Worm (Caenorhabditis elegans) whole organism, L3 larva: ENCODE measurements around the gene nhr-122.

ENCODE experiments used
- R02D3.7 ChIP-seq: fragments of 150-350 bp; optimal IDR thresholded peaks from 2 replicates; lab custom pipeline; 2014; ENCODE audit warnings: missing biosample characterization, missing genetic modification characterization
- ama-1 ChIP-seq: fragments of 150-350 bp; optimal IDR thresholded peaks from 2 replicates; lab custom pipeline; 2018
- ceh-16 ChIP-seq: sonication (generic microtip); optimal IDR thresholded peaks from 2 replicates; lab custom pipeline; 2017; ENCODE audit warnings: missing biosample characterization, missing genetic modification characterization
- ceh-28 ChIP-seq: fragments of 150-350 bp; optimal IDR thresholded peaks from 2 replicates; lab custom pipeline; 2014; ENCODE audit warnings: missing biosample characterization, missing genetic modification reagents, missing genetic modification characterization
- ceh-82 ChIP-seq: fragments of 150-350 bp; optimal IDR thresholded peaks from 2 replicates; lab custom pipeline; 2014; ENCODE audit warnings: missing biosample characterization, missing genetic modification characterization
- daf-12 ChIP-seq: fragments of 150-350 bp; optimal IDR thresholded peaks from 2 replicates; lab custom pipeline; 2014; ENCODE audit warnings: missing biosample characterization, missing genetic modification reagents, missing genetic modification characterization
- egl-27 ChIP-seq: sonication (generic microtip); optimal IDR thresholded peaks from 4 replicates; lab custom pipeline; 2017; ENCODE audit warnings: missing biosample characterization, missing genetic modification reagents, missing genetic modification characterization
- egl-5 ChIP-seq: fragments of 150-350 bp; optimal IDR thresholded peaks from 2 replicates; lab custom pipeline; 2017; ENCODE audit warnings: missing biosample characterization, missing genetic modification reagents, missing genetic modification characterization, inconsistent platforms
- elt-1 ChIP-seq: fragments of 150-350 bp; optimal IDR thresholded peaks from 2 replicates; lab custom pipeline; 2014; ENCODE audit warnings: missing biosample characterization, missing genetic modification characterization
- elt-2 ChIP-seq: sonication (generic microtip); optimal IDR thresholded peaks from 2 replicates; lab custom pipeline; 2016; ENCODE audit warnings: missing genetic modification reagents, mild to moderate bottlenecking, missing genetic modification characterization, missing compliant biosample characterization
- eor-1 ChIP-seq, 2 experiments: fragments of 150-350 bp; optimal IDR thresholded peaks; 2 replicates each; lab custom pipeline; 2014 to 2018; ENCODE audit warnings: missing biosample characterization in 2 of 2, missing genetic modification characterization in 2 of 2
- fkh-10 ChIP-seq: sonication (generic microtip); optimal IDR thresholded peaks from 2 replicates; lab custom pipeline; 2017; ENCODE audit warnings: missing biosample characterization, missing genetic modification reagents, missing genetic modification characterization
- fkh-2 ChIP-seq: fragments of 150-350 bp; optimal IDR thresholded peaks from 2 replicates; lab custom pipeline; 2014; ENCODE audit warnings: missing biosample characterization, missing genetic modification reagents, missing genetic modification characterization
- hmg-11 ChIP-seq: sonication (generic microtip); optimal IDR thresholded peaks from 2 replicates; lab custom pipeline; 2016; ENCODE audit warnings: missing genetic modification characterization, missing compliant biosample characterization
- jun-1 ChIP-seq: fragments of 150-350 bp; optimal IDR thresholded peaks from 2 replicates; lab custom pipeline; 2014; ENCODE audit warnings: missing biosample characterization, missing genetic modification reagents, missing genetic modification characterization
- lin-15B ChIP-seq: fragments of 150-350 bp; optimal IDR thresholded peaks from 2 replicates; lab custom pipeline; 2014; ENCODE audit warnings: missing biosample characterization, missing genetic modification characterization
- lin-39 ChIP-seq: fragments of 150-350 bp; optimal IDR thresholded peaks from 2 replicates; lab custom pipeline; 2018; ENCODE audit warnings: missing biosample characterization, missing genetic modification reagents, missing genetic modification characterization
- lsy-12 ChIP-seq: sonication (generic microtip); optimal IDR thresholded peaks from 2 replicates; lab custom pipeline; 2016; ENCODE audit warnings: mild to moderate bottlenecking, missing genetic modification characterization, missing compliant biosample characterization
- mdl-1 ChIP-seq: fragments of 150-350 bp; optimal IDR thresholded peaks from 2 replicates; lab custom pipeline; 2014; ENCODE audit warnings: missing biosample characterization, missing genetic modification characterization
- nfya-1 ChIP-seq: sonication (generic microtip); optimal IDR thresholded peaks from 2 replicates; lab custom pipeline; 2017; ENCODE audit warnings: missing genetic modification characterization, mild to moderate bottlenecking, missing compliant biosample characterization, antibody characterized with exemption, moderate library complexity; ENCODE audit not compliant: insufficient read depth
- nhr-12 ChIP-seq: fragments of 150-350 bp; optimal IDR thresholded peaks from 2 replicates; lab custom pipeline; 2014; ENCODE audit warnings: missing biosample characterization, missing genetic modification characterization
- nhr-23 ChIP-seq: fragments of 150-350 bp; optimal IDR thresholded peaks from 2 replicates; lab custom pipeline; 2014; ENCODE audit warnings: missing biosample characterization, missing genetic modification reagents, missing genetic modification characterization
- nhr-25 ChIP-seq: sonication (generic microtip); optimal IDR thresholded peaks from 2 replicates; lab custom pipeline; 2017; ENCODE audit warnings: missing biosample characterization, missing genetic modification characterization
- nhr-28 ChIP-seq: fragments of 150-350 bp; optimal IDR thresholded peaks from 2 replicates; lab custom pipeline; 2014; ENCODE audit warnings: missing biosample characterization, missing genetic modification characterization
- nhr-67 ChIP-seq: fragments of 150-350 bp; optimal IDR thresholded peaks from 2 replicates; lab custom pipeline; 2014; ENCODE audit warnings: missing biosample characterization, missing genetic modification characterization
- nhr-76 ChIP-seq: fragments of 150-350 bp; sonication (generic microtip); optimal IDR thresholded peaks from 5 replicates; lab custom pipeline; 2014; ENCODE audit warnings: missing biosample characterization, missing genetic modification characterization
- pha-4 ChIP-seq: fragments of 150-350 bp; optimal IDR thresholded peaks from 2 replicates; lab custom pipeline; 2014; ENCODE audit warnings: missing biosample characterization, missing genetic modification reagents, missing genetic modification characterization
- skn-1 ChIP-seq: fragments of 150-350 bp; optimal IDR thresholded peaks from 2 replicates; lab custom pipeline; 2014; ENCODE audit warnings: missing biosample characterization, missing genetic modification characterization
- snpc-4 ChIP-seq: fragments of 150-350 bp; optimal IDR thresholded peaks from 2 replicates; lab custom pipeline; 2014; ENCODE audit warnings: missing biosample characterization, missing genetic modification characterization
- tbx-2 ChIP-seq: sonication (generic microtip); optimal IDR thresholded peaks from 2 replicates; lab custom pipeline; 2016; ENCODE audit warnings: mild to moderate bottlenecking, missing genetic modification characterization, missing compliant biosample characterization
- unc-39 ChIP-seq: sonication (generic microtip); optimal IDR thresholded peaks from 4 replicates; lab custom pipeline; 2017; ENCODE audit warnings: missing biosample characterization, missing genetic modification characterization
- unc-62 ChIP-seq: fragments of 150-350 bp; sonication (generic microtip); optimal IDR thresholded peaks from 4 replicates; lab custom pipeline; 2014; ENCODE audit warnings: missing biosample characterization, missing genetic modification reagents, missing genetic modification characterization
- zag-1 ChIP-seq: fragments of 150-350 bp; optimal IDR thresholded peaks from 2 replicates; lab custom pipeline; 2014; ENCODE audit warnings: missing biosample characterization, missing genetic modification characterization
- ztf-11 ChIP-seq: fragments of 150-350 bp; optimal IDR thresholded peaks from 2 replicates; lab custom pipeline; 2014; ENCODE audit warnings: missing biosample characterization, missing genetic modification characterization

The nhr-122 gene

DNA sequence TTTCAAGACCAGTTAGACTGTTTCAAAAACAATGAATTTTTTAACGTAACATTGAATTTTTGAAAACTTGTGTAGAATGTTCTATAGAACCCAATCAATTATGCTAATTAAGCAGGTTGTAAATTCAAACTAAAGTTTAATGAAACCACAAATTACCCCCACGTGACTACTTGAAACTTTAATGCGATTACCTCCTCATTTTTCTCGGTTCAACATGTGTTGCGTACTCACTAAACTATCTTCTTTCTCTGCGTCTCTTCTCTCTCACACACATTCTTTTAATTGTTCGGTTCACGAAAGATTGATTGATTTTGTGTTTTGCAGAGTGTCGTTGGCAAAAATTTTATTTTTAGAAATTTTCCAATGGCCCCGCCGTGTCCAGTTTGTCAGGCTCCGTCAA is 10.0 kb downstream of the nhr-122 start, which contains the start of gene nhr-87:
nhr-87 (plus strand) TSS at position 318 of the 400 bp plus-strand sequence.
- TF ChIP-seq lin-15B (no peak), elt-2 (tag; lab: Kevin White, UChicago) (peak; percentile 1), daf-12 (no peak), lin-39 (tag; lab: Kevin White, UChicago) (peak; percentile 9), eor-1 (tag; optimal IDR thresholded peaks at IDR 0.05; lab: Kevin White, UChicago) (no peak), nhr-23 (peak; percentile 14), ceh-82 (tag; lab: Kevin White, UChicago) (no peak), lsy-12 (tag; lab: Kevin White, UChicago) (no peak), ceh-16 (tag; lab: Kevin White, UChicago) (no peak), mdl-1 (tag; lab: Kevin White, UChicago) (no peak), nhr-25 (tag; lab: Kevin White, UChicago) (peak; percentile 48), nfya-1 (peak; percentile 16)

DNA sequence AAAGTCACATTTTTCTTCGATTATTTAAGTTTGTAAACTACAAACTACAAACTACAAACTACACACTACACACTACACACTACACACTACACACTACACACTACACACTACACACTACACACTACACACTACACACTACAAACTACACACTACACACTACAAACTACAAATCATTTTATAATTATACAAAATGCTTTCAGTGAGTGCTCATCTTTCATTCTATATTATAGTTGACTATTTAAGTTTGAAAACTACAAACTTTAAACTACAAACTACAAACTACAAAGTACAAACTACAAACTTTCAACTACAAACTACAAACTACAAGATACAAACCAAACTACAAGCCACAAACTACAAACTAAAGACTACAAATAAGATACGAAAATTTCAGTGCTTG is 10.8 kb downstream of the nhr-122 start:
- TF ChIP-seq mdl-1 (tag; lab: Kevin White, UChicago): no peak
- TF ChIP-seq nhr-67 (tag; lab: Kevin White, UChicago): no peak
- no peak for TF ChIP-seq lin-15B

DNA sequence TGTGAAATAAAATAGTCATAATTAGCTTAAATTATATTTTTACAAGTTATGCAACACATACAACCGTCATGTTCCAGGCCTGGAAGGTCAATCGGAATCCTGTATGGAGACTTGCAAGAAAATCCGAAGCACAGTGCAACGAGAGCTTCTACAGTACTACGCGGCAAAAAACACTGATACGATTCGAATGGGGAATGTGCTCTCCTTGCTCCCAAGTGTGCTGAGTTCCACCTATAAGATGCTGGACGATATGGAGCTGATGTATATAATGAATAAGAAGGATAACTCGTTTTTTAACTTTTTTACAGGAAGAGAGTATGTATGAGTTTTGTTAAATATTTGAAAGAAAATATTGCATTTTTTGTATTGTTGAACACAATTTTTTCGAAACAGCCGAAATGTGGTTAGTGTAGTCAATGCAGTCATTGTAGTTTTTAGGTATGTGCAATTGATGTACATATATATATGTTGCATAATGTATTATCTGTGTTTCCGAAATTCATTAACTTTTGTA is 12.7 kb downstream of the nhr-122 start, which contains the start of gene nhr-146:
nhr-146 (plus strand) TSS at position 464 of the 514 bp plus-strand sequence.
- no peak for TF ChIP-seq ama-1
- TF ChIP-seq ceh-82 (tag; lab: Kevin White, UChicago): no peak
- TF ChIP-seq lsy-12 (tag; lab: Kevin White, UChicago): no peak
- TF ChIP-seq pha-4: no peak
- no peak for TF ChIP-seq nhr-76 (tag; lab: Kevin White, UChicago)

DNA sequence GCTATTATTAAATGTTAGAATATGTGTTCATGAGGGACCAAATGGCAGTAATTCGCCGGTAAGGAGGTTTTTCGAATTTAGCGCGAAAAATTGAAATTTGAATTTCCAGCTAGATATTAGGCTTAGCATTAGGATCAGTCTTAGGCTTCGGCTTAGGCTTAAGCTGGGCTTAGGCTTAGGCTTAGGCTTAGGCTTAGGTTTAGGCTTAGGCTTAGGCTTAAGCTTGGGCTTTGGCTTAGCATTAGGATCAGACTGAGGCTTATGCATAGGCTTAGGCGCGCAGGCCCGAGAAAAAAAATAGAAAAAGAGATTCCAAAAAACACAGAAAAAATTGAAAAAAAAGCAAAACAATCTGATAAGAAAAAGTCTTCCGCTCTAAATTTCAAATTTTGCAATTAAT is 14.6 kb downstream of the nhr-122 start:
- TF ChIP-seq nhr-12 (no peak), fkh-10 (GFP tag; lab: Kevin White, UChicago) (no peak), egl-5 (tag; lab: Kevin White, UChicago) (no peak), hmg-11 (tag; lab: Kevin White, UChicago) (no peak), ceh-16 (tag; lab: Kevin White, UChicago) (no peak), nhr-23 (no peak), daf-12 (no peak), skn-1 (tag; lab: Kevin White, UChicago) (no peak), pha-4 (no peak), ztf-11 (tag; lab: Kevin White, UChicago) (no peak), nhr-28 (tag; lab: Kevin White, UChicago) (no peak), eor-1 (tag; optimal IDR thresholded peaks at IDR 0.05; lab: Kevin White, UChicago) (no peak), nfya-1 (no peak), ceh-82 (tag; lab: Kevin White, UChicago) (no peak), unc-62 (GFP tag; lab: Kevin White, UChicago) (no peak), ama-1 (no peak), jun-1 (no peak), fkh-2 (tag; lab: Kevin White, UChicago) (no peak), elt-1 (tag; lab: Kevin White, UChicago) (no peak)

DNA sequence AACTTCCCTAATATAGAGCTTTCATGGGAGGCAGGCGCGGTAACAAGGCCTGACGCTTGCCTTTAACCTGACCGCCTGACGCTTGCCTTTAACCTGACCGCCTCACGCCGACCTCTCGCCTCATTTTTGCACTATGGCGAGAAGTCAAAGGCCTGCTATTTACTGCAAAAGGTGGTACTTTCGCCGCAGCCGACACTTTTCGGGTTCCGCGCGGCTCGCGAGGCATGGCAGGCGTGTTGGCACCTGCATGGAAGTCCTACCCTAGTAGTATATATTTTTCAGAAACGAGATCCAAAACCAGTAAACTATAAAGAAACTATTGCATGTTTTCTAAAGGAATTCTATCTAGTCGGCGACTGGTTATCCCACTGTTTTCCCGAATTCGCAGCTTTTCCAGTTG is 15.0 kb downstream of the nhr-122 start:
- no peak for TF ChIP-seq ztf-11 (tag; lab: Kevin White, UChicago)
- TF ChIP-seq elt-1 (tag; lab: Kevin White, UChicago): no peak
- TF ChIP-seq ceh-28 (tag; lab: Kevin White, UChicago): no peak
- no peak for TF ChIP-seq nhr-67 (tag; lab: Kevin White, UChicago)
- TF ChIP-seq egl-27 (tag; lab: Kevin White, UChicago): no peak
- no peak for TF ChIP-seq zag-1 (tag; lab: Kevin White, UChicago)
- TF ChIP-seq unc-39 (tag; lab: Kevin White, UChicago): no peak
- no peak for TF ChIP-seq R02D3.7 (tag; lab: Kevin White, UChicago)
- TF ChIP-seq jun-1: no peak
- no peak for TF ChIP-seq elt-2 (tag; lab: Kevin White, UChicago)
- no peak for TF ChIP-seq tbx-2
- TF ChIP-seq snpc-4: no peak
- TF ChIP-seq nhr-28 (tag; lab: Kevin White, UChicago): no peak
- no peak for TF ChIP-seq fkh-10 (GFP tag; lab: Kevin White, UChicago)
- no peak for TF ChIP-seq lin-39 (tag; lab: Kevin White, UChicago)
- TF ChIP-seq fkh-2 (tag; lab: Kevin White, UChicago): no peak
- TF ChIP-seq nhr-25 (tag; lab: Kevin White, UChicago): no peak
- TF ChIP-seq lsy-12 (tag; lab: Kevin White, UChicago): no peak
- TF ChIP-seq egl-5 (tag; lab: Kevin White, UChicago): no peak
- TF ChIP-seq pha-4: no peak
